Worm (Caenorhabditis elegans) whole organism, young adult: Measurements from ENCODE around the gene Y41D4B.6.

Experiments used
- B0019.2 ChIP-seq: fragments of 200-800 bp; sonication (Bioruptor generic); conservative IDR thresholded peaks from 2 replicates; pipeline ENCODE4 v1.3.6; 2022; ENCODE audit warnings: missing genetic modification reagents, missing genetic modification characterization, missing compliant biosample characterization
- B0336.3 ChIP-seq: fragments of 200-800 bp; sonication (Bioruptor generic); IDR thresholded peaks from 2 replicates; pipeline ENCODE4 v1.3.6; 2022; ENCODE audit warnings: missing genetic modification characterization, missing compliant biosample characterization
- F23B12.7 ChIP-seq: sonication (generic microtip); optimal IDR thresholded peaks from 2 replicates; lab custom pipeline; 2017; ENCODE audit warnings: missing genetic modification characterization, mild to moderate bottlenecking, missing compliant biosample characterization, antibody characterized with exemption, moderate library complexity; ENCODE audit not compliant: insufficient read depth
- F33H1.4 ChIP-seq: fragments of 200-800 bp; sonication (Bioruptor generic); IDR thresholded peaks from 2 replicates; pipeline ENCODE4 v1.3.6; 2022; ENCODE audit warnings: missing genetic modification reagents, missing genetic modification characterization, missing compliant biosample characterization
- F39B2.1 ChIP-seq: fragments of 200-800 bp; sonication (Bioruptor generic); IDR thresholded peaks from 2 replicates; pipeline ENCODE4 v1.3.6; 2022; ENCODE audit warnings: missing genetic modification reagents, missing genetic modification characterization, missing compliant biosample characterization
- K12H6.12 ChIP-seq: fragments of 200-800 bp; sonication (Bioruptor generic); optimal IDR thresholded peaks from 2 replicates; lab custom pipeline; 2018; ENCODE audit warnings: mild to moderate bottlenecking, missing genetic modification characterization, missing compliant biosample characterization
- Y79H2A.3 ChIP-seq: fragments of 200-800 bp; sonication (Bioruptor generic); conservative IDR thresholded peaks from 2 replicates; pipeline ENCODE4 v1.3.6; 2022; ENCODE audit warnings: missing genetic modification reagents, missing genetic modification characterization, missing compliant biosample characterization
- aptf-2 ChIP-seq: fragments of 200-800 bp; sonication (Bioruptor generic); conservative IDR thresholded peaks from 2 replicates; pipeline ENCODE4 v1.3.6; 2022; ENCODE audit warnings: missing genetic modification reagents, missing genetic modification characterization, missing compliant biosample characterization
- attf-3 ChIP-seq: fragments of 200-800 bp; sonication (Bioruptor generic); conservative IDR thresholded peaks from 2 replicates; pipeline ENCODE4 v1.3.6; 2022; ENCODE audit warnings: missing genetic modification reagents, missing genetic modification characterization, missing compliant biosample characterization
- attf-5 ChIP-seq: fragments of 200-800 bp; sonication (Bioruptor generic); optimal IDR thresholded peaks from 2 replicates; lab custom pipeline; 2018; ENCODE audit warnings: mild to moderate bottlenecking, missing genetic modification characterization, missing compliant biosample characterization
- cebp-1 ChIP-seq, 2 experiments: fragments of 200-800 bp in 1 of 2; sonication (Bioruptor generic) in 1 of 2; sonication (generic microtip) in 1 of 2; IDR thresholded peaks in 1 of 2; optimal IDR thresholded peaks in 1 of 2; 2 replicates each; pipeline versions ENCODE4 v1.3.6 to Lab custom; 2017 to 2022; ENCODE audit warnings: missing compliant biosample characterization in 2 of 2, missing genetic modification characterization in 2 of 2, mild to moderate bottlenecking in 1 of 2, missing genetic modification reagents in 1 of 2, moderate library complexity in 1 of 2
- ceh-40 ChIP-seq: fragments of 200-800 bp; sonication (Bioruptor generic); IDR thresholded peaks from 2 replicates; pipeline ENCODE4 v1.3.6; 2022; ENCODE audit warnings: missing genetic modification characterization, missing compliant biosample characterization
- ceh-91 ChIP-seq: fragments of 200-800 bp; sonication (Bioruptor generic); IDR thresholded peaks from 2 replicates; pipeline ENCODE4 v1.3.6; 2022; ENCODE audit warnings: missing genetic modification reagents, missing genetic modification characterization, missing compliant biosample characterization
- dox-1 ChIP-seq: fragments of 200-800 bp; sonication (Bioruptor generic); IDR thresholded peaks from 2 replicates; pipeline ENCODE4 v1.3.6; 2022; ENCODE audit warnings: missing genetic modification reagents, missing genetic modification characterization, missing compliant biosample characterization
- egl-44 ChIP-seq: fragments of 200-800 bp; sonication (Bioruptor generic); IDR thresholded peaks from 2 replicates; pipeline ENCODE4 v1.3.6; 2022; ENCODE audit warnings: missing genetic modification reagents, missing genetic modification characterization, missing compliant biosample characterization
- ets-4 ChIP-seq: fragments of 200-800 bp; sonication (Bioruptor generic); optimal IDR thresholded peaks from 2 replicates; lab custom pipeline; 2018; ENCODE audit warnings: mild to moderate bottlenecking, missing genetic modification characterization, missing compliant biosample characterization
- hlh-12 ChIP-seq: sonication (generic microtip); optimal IDR thresholded peaks from 2 replicates; lab custom pipeline; 2016; ENCODE audit warnings: missing genetic modification characterization, missing compliant biosample characterization
- hmg-1.2 ChIP-seq: fragments of 200-800 bp; sonication (Bioruptor generic); IDR thresholded peaks from 2 replicates; pipeline ENCODE4 v1.3.6; 2022; ENCODE audit warnings: missing genetic modification reagents, missing genetic modification characterization, missing compliant biosample characterization
- hsf-1 ChIP-seq: fragments of 200-800 bp; sonication (Bioruptor generic); IDR thresholded peaks from 2 replicates; pipeline ENCODE4 v1.3.6; 2022; ENCODE audit warnings: missing genetic modification reagents, missing genetic modification characterization, missing compliant biosample characterization
- let-526 ChIP-seq: fragments of 200-800 bp; sonication (Bioruptor generic); IDR thresholded peaks from 2 replicates; pipeline ENCODE4 v1.3.6; 2022; ENCODE audit warnings: missing genetic modification reagents, missing genetic modification characterization, missing compliant biosample characterization
- lin-40 ChIP-seq: sonication (generic microtip); optimal IDR thresholded peaks from 2 replicates; lab custom pipeline; 2016; ENCODE audit warnings: missing genetic modification characterization, mild to moderate bottlenecking, missing compliant biosample characterization, missing genotype, missing genetic modification reagents
- lin-54 ChIP-seq: fragments of 200-800 bp; sonication (Bioruptor generic); optimal IDR thresholded peaks from 2 replicates; lab custom pipeline; 2018; ENCODE audit warnings: mild to moderate bottlenecking, missing genetic modification characterization, missing compliant biosample characterization
- madf-3 ChIP-seq: fragments of 200-800 bp; sonication (Bioruptor generic); IDR thresholded peaks from 2 replicates; pipeline ENCODE4 v1.3.6; 2022; ENCODE audit warnings: missing genetic modification reagents, missing genetic modification characterization, missing compliant biosample characterization
- madf-6 ChIP-seq: fragments of 200-800 bp; sonication (Bioruptor generic); IDR thresholded peaks from 2 replicates; pipeline ENCODE4 v1.3.6; 2022; ENCODE audit warnings: missing genetic modification reagents, missing genetic modification characterization, missing compliant biosample characterization
- mes-4 ChIP-seq: sonication (generic microtip); optimal IDR thresholded peaks from 2 replicates; lab custom pipeline; 2016; ENCODE audit warnings: missing genotype, missing genetic modification characterization, missing compliant biosample characterization
- nfyb-1 ChIP-seq: fragments of 200-800 bp; sonication (Bioruptor generic); IDR thresholded peaks from 2 replicates; pipeline ENCODE4 v1.3.6; 2022; ENCODE audit warnings: missing genetic modification reagents, missing genetic modification characterization, missing compliant biosample characterization
- nhr-80 ChIP-seq: sonication (generic microtip); optimal IDR thresholded peaks from 2 replicates; lab custom pipeline; 2016; ENCODE audit warnings: missing genetic modification characterization, missing compliant biosample characterization
- sptf-2 ChIP-seq: fragments of 200-800 bp; sonication (Bioruptor generic); optimal IDR thresholded peaks from 2 replicates; lab custom pipeline; 2018; ENCODE audit warnings: mild to moderate bottlenecking, missing genetic modification characterization, missing compliant biosample characterization
- tbp1 ChIP-seq: fragments of 200-800 bp; sonication (Bioruptor generic); optimal IDR thresholded peaks from 2 replicates; lab custom pipeline; 2018; ENCODE audit warnings: mild to moderate bottlenecking, missing genetic modification characterization, missing compliant biosample characterization
- tbx-9 ChIP-seq: sonication (generic microtip); optimal IDR thresholded peaks from 2 replicates; lab custom pipeline; 2016; ENCODE audit warnings: borderline replicate concordance, missing genetic modification characterization, inconsistent platforms, missing compliant biosample characterization
- tlf-1 ChIP-seq: fragments of 200-800 bp; sonication (Bioruptor generic); optimal IDR thresholded peaks from 2 replicates; lab custom pipeline; 2018; ENCODE audit warnings: mild to moderate bottlenecking, missing genetic modification characterization, missing compliant biosample characterization
- unc-130 ChIP-seq: sonication (generic microtip); optimal IDR thresholded peaks from 2 replicates; lab custom pipeline; 2016; ENCODE audit warnings: missing genetic modification reagents, missing genetic modification characterization, missing compliant biosample characterization
- unc-62 ChIP-seq: fragments of 150-350 bp; optimal IDR thresholded peaks from 2 replicates; lab custom pipeline; 2014; ENCODE audit warnings: missing biosample characterization, missing genetic modification reagents, missing genetic modification characterization
- zfh-2 ChIP-seq: fragments of 200-800 bp; sonication (Bioruptor generic); conservative IDR thresholded peaks from 2 replicates; pipeline ENCODE4 v1.3.6; 2022; ENCODE audit warnings: missing genetic modification reagents, missing genetic modification characterization, missing compliant biosample characterization
- zim-3 ChIP-seq: sonication (generic microtip); optimal IDR thresholded peaks from 2 replicates; lab custom pipeline; 2017; ENCODE audit warnings: mild to moderate bottlenecking, missing genetic modification characterization, moderate library complexity, missing compliant biosample characterization
- ztf-22 ChIP-seq: fragments of 200-800 bp; sonication (Bioruptor generic); optimal IDR thresholded peaks from 2 replicates; lab custom pipeline; 2018; ENCODE audit warnings: mild to moderate bottlenecking, missing genetic modification characterization, moderate library complexity, missing compliant biosample characterization
- ztf-25 ChIP-seq: fragments of 200-800 bp; sonication (Bioruptor generic); IDR thresholded peaks from 2 replicates; pipeline ENCODE4 v1.3.6; 2022; ENCODE audit warnings: missing genetic modification reagents, missing genetic modification characterization, missing compliant biosample characterization
- ztf-3 ChIP-seq: fragments of 200-800 bp; sonication (Bioruptor generic); optimal IDR thresholded peaks from 2 replicates; lab custom pipeline; 2018; ENCODE audit warnings: mild to moderate bottlenecking, missing genetic modification characterization, missing compliant biosample characterization
- ztf-6 ChIP-seq: fragments of 200-800 bp; sonication (Bioruptor generic); IDR thresholded peaks from 2 replicates; pipeline ENCODE4 v1.3.6; 2022; ENCODE audit warnings: missing genetic modification reagents, missing genetic modification characterization, missing compliant biosample characterization

The Y41D4B.6 gene

ce11 chrIV:1649794-1650193, 16.2 kb downstream of the Y41D4B.6 start:
- TF ChIP-seq cebp-1 (GFP tag; IDR thresholded peaks at IDR 0.05; lab: Robert Waterston, UW): no peak
- peak; percentile 33 for TF ChIP-seq cebp-1 (tag; optimal IDR thresholded peaks at IDR 0.05; lab: Kevin White, UChicago)
- no peak for TF ChIP-seq unc-62 (GFP tag; lab: Kevin White, UChicago)
- peak; percentile 49 for TF ChIP-seq F23B12.7 (tag; lab: Kevin White, UChicago)
- peak; percentile 66 for TF ChIP-seq nhr-80 (tag; lab: Kevin White, UChicago)
- no peak for TF ChIP-seq tlf-1 (GFP tag; lab: Kevin White, UChicago)
- TF ChIP-seq zfh-2 (GFP tag; lab: Robert Waterston, UW): peak; percentile 31; the same call in 1 of the 2 replicates
- peak; percentile 42 for TF ChIP-seq attf-5
- no peak for TF ChIP-seq Y79H2A.3
- 0 out of 2 replicates have a peak, but pooled peaks have one; percentile 14 for TF ChIP-seq egl-44
- TF ChIP-seq, all 124 proteins: peak for 6

- TF ChIP-seq dox-1: peak; percentile 35; the same call in 1 of the 2 replicates
- peak; percentile 37; the same call in 1 of the 2 replicates for TF ChIP-seq hmg-1.2 (GFP tag; lab: Robert Waterston, UW)
- TF ChIP-seq F33H1.4 (GFP tag; lab: Robert Waterston, UW): no peak
- TF ChIP-seq nhr-80 (tag; lab: Kevin White, UChicago): peak; percentile 49
- peak; percentile 36 for TF ChIP-seq F23B12.7 (tag; lab: Kevin White, UChicago)
- TF ChIP-seq hsf-1 (GFP tag; lab: Robert Waterston, UW): no peak
- peak; percentile 35 for TF ChIP-seq lin-40
- no peak for TF ChIP-seq cebp-1 (GFP tag; IDR thresholded peaks at IDR 0.05; lab: Robert Waterston, UW)
- peak; percentile 4 for TF ChIP-seq cebp-1 (tag; optimal IDR thresholded peaks at IDR 0.05; lab: Kevin White, UChicago)
- no peak for TF ChIP-seq zfh-2 (GFP tag; lab: Robert Waterston, UW)
- peak; percentile 31 for TF ChIP-seq attf-5
- TF ChIP-seq madf-6 (GFP tag; lab: Robert Waterston, UW): no peak
Observed at ce11 chrIV:1655312-1655711, 21.8 kb downstream of the Y41D4B.6 start.

DNA sequence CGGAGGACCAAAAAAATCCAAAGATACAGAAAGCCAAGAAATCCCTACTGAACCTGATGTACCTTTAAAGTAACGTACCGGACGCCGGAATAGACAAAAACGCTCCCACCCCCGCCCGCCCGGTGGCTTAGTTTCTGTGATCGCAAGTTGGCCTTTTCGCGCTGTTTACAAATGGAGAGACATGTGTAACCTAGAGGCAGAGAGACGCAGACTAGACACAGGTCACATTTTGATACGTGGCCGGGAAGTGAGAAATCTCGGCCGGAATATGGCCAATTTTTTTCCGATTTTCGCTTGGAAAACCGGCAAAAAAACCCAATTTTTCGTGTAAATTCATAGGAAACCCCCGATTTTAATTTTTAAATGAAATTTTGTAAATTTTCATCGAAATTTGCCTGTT, 23.5 kb downstream of the Y41D4B.6 start:
- no peak for TF ChIP-seq let-526 (GFP tag; lab: Robert Waterston, UW)
- peak; percentile 15; the same call in 1 of the 2 replicates for TF ChIP-seq attf-3
- no peak for TF ChIP-seq ztf-3 (GFP tag; lab: Kevin White, UChicago)
- no peak for TF ChIP-seq sptf-2 (GFP tag; lab: Kevin White, UChicago)
- no peak for TF ChIP-seq B0019.2 (GFP tag; lab: Robert Waterston, UW)
- no peak for TF ChIP-seq K12H6.12 (tag; lab: Kevin White, UChicago)
- no peak for TF ChIP-seq ztf-25 (GFP tag; lab: Robert Waterston, UW)
- no peak for TF ChIP-seq tbx-9 (tag; lab: Kevin White, UChicago)
- no peak for TF ChIP-seq ets-4 (GFP tag; lab: Kevin White, UChicago)
- no peak for TF ChIP-seq unc-130
- no peak for TF ChIP-seq madf-3 (GFP tag; lab: Robert Waterston, UW)
- TF ChIP-seq F39B2.1 (GFP tag; lab: Robert Waterston, UW): 0 out of 2 replicates have a peak, but pooled peaks have one; percentile 22
- TF ChIP-seq hlh-12 (tag; lab: Kevin White, UChicago): no peak
- no peak for TF ChIP-seq ceh-40 (GFP tag; lab: Robert Waterston, UW)
- no peak for TF ChIP-seq mes-4 (tag; lab: Kevin White, UChicago)
- TF ChIP-seq zim-3 (tag; lab: Kevin White, UChicago): no peak
- TF ChIP-seq ztf-22 (GFP tag; lab: Kevin White, UChicago): no peak
- TF ChIP-seq hsf-1 (GFP tag; lab: Robert Waterston, UW): no peak
- TF ChIP-seq aptf-2 (GFP tag; lab: Robert Waterston, UW): 0 out of 2 replicates have a peak, but pooled peaks have one; percentile 39
- TF ChIP-seq lin-54 (GFP tag; lab: Kevin White, UChicago): no peak
- TF ChIP-seq tbp1 (GFP tag; lab: Kevin White, UChicago): no peak
- TF ChIP-seq ztf-6 (GFP tag; lab: Robert Waterston, UW): no peak
- TF ChIP-seq ceh-91 (GFP tag; lab: Robert Waterston, UW): no peak
- TF ChIP-seq zfh-2 (GFP tag; lab: Robert Waterston, UW): 0 out of 2 replicates have a peak, but pooled peaks have one; percentile 35
- no peak for TF ChIP-seq cebp-1 (GFP tag; IDR thresholded peaks at IDR 0.05; lab: Robert Waterston, UW)
- TF ChIP-seq cebp-1 (tag; optimal IDR thresholded peaks at IDR 0.05; lab: Kevin White, UChicago): no peak
- TF ChIP-seq nfyb-1 (GFP tag; lab: Robert Waterston, UW): 0 out of 2 replicates have a peak, but pooled peaks have one; percentile 51
- TF ChIP-seq B0336.3 (GFP tag; lab: Robert Waterston, UW): no peak
